Worm (Caenorhabditis elegans) whole organism, L1 larva: ENCODE results near the gene dnpp-1.

ENCODE experiments used
- C04F5.9 ChIP-seq: sonication (generic microtip); optimal IDR thresholded peaks from 2 replicates; lab custom pipeline; 2016; ENCODE audit warnings: missing genetic modification characterization, missing compliant biosample characterization
- ceh-63 ChIP-seq: fragments of 200-800 bp; sonication (Bioruptor generic); optimal IDR thresholded peaks from 2 replicates; lab custom pipeline; 2018; ENCODE audit warnings: mild to moderate bottlenecking, missing genetic modification characterization, missing compliant biosample characterization
- dpl-1 ChIP-seq, 3 experiments: fragments of 150-350 bp in 2 of 3; sonication (generic microtip) in 1 of 3; optimal IDR thresholded peaks; 2 replicates each; lab custom pipeline; 2014 to 2017; ENCODE audit warnings: missing biosample characterization in 3 of 3, missing genetic modification characterization in 3 of 3, missing genetic modification reagents in 3 of 3
- lin-15B ChIP-seq: fragments of 150-350 bp; sonication (generic microtip); optimal IDR thresholded peaks from 3 replicates; lab custom pipeline; 2014; ENCODE audit warnings: missing biosample characterization, missing genetic modification characterization
- mdl-1 ChIP-seq, 2 experiments: fragments of 150-350 bp; optimal IDR thresholded peaks; 2 replicates each; lab custom pipeline; 2014 to 2017; ENCODE audit warnings: missing biosample characterization in 2 of 2, missing genetic modification characterization in 2 of 2, inconsistent platforms in 1 of 2
- nhr-237 ChIP-seq: fragments of 150-350 bp; optimal IDR thresholded peaks from 2 replicates; lab custom pipeline; 2014; ENCODE audit warnings: missing biosample characterization, missing genetic modification characterization
- nhr-28 ChIP-seq: fragments of 150-350 bp; optimal IDR thresholded peaks from 2 replicates; lab custom pipeline; 2014; ENCODE audit warnings: missing biosample characterization, missing genetic modification characterization
- rnt-1 ChIP-seq: sonication (generic microtip); optimal IDR thresholded peaks from 2 replicates; lab custom pipeline; 2016; ENCODE audit warnings: mild to moderate bottlenecking, missing genetic modification characterization, moderate library complexity, missing compliant biosample characterization
- unc-98 ChIP-seq: fragments of 200-800 bp; sonication (Bioruptor generic); IDR thresholded peaks from 2 replicates; pipeline ENCODE4 v1.3.6; 2022; ENCODE audit warnings: missing genetic modification characterization, missing compliant biosample characterization
- zag-1 ChIP-seq: fragments of 150-350 bp; optimal IDR thresholded peaks from 2 replicates; lab custom pipeline; 2014; ENCODE audit warnings: missing biosample characterization, missing genetic modification characterization

- TF ChIP-seq ceh-63 (GFP tag; lab: Kevin White, UChicago) (no peak), rnt-1 (tag; lab: Kevin White, UChicago) (no peak), mdl-1 (tag; optimal IDR thresholded peaks at IDR 0.05; lab: Kevin White, UChicago) (no peak), nhr-237 (tag; lab: Kevin White, UChicago) (no peak), lin-15B (tag; lab: Kevin White, UChicago) (no peak), zag-1 (tag; lab: Kevin White, UChicago) (no peak), unc-98 (no peak), nhr-28 (tag; lab: Kevin White, UChicago) (no peak), C04F5.9 (no peak), dpl-1 (GFP tag; optimal IDR thresholded peaks at IDR 0.05; lab: Kevin White, UChicago) (peak in 1 of 3 experiments; percentile 5)
These were observed 20.7 kb downstream of the dnpp-1 start for ce11 chrIII:5842920-5843319.
